Fruit fly (Drosophila melanogaster) whole organism, prepupa: ENCODE results near the gene Pdi.
A peak's percentile ranks its signal among the peaks of the same experiment; 100 is the strongest.

Experiments used
- CG10631 ChIP-seq: fragments of 200-800 bp; sonication (Bioruptor generic); optimal IDR thresholded peaks from 2 replicates; lab custom pipeline; 2016; ENCODE audit warnings: missing biosample characterization, missing genetic modification characterization
- CG11294 ChIP-seq: fragments of 200-800 bp; sonication (Bioruptor generic); IDR thresholded peaks from 2 replicates; pipeline ENCODE4 v1.3.6; 2022; ENCODE audit warnings: missing biosample characterization, missing genetic modification characterization
- CG11902 ChIP-seq: fragments of 200-800 bp; sonication (Bioruptor generic); optimal IDR thresholded peaks from 3 replicates; lab custom pipeline; 2016; ENCODE audit warnings: missing biosample characterization, missing genetic modification characterization
- CG15336 ChIP-seq: fragments of 200-800 bp; sonication (Bioruptor generic); IDR thresholded peaks from 2 replicates; pipeline ENCODE4 v1.3.6; 2022; ENCODE audit warnings: missing biosample characterization, missing genetic modification characterization
- CG16779 ChIP-seq: fragments of 200-800 bp; sonication (Bioruptor generic); optimal IDR thresholded peaks from 3 replicates; lab custom pipeline; 2017; ENCODE audit warnings: missing biosample characterization, mild to moderate bottlenecking, missing genetic modification characterization
- CG3032 ChIP-seq: fragments of 200-800 bp; optimal IDR thresholded peaks from 2 replicates; lab custom pipeline; 2019; ENCODE audit warnings: missing biosample characterization, mild to moderate bottlenecking, missing genetic modification characterization, moderate library complexity
- CG32006 ChIP-seq: fragments of 200-800 bp; sonication (Bioruptor generic); optimal IDR thresholded peaks from 3 replicates; lab custom pipeline; 2017; ENCODE audit warnings: missing biosample characterization, mild to moderate bottlenecking, missing genetic modification characterization
- CG34406 ChIP-seq: fragments of 200-800 bp; sonication (Bioruptor generic); optimal IDR thresholded peaks from 3 replicates; lab custom pipeline; 2016; ENCODE audit warnings: missing biosample characterization, missing genetic modification characterization
- CG3919 ChIP-seq: fragments of 200-800 bp; sonication (Bioruptor generic); optimal IDR thresholded peaks from 3 replicates; lab custom pipeline; 2016; ENCODE audit warnings: missing biosample characterization, missing genetic modification characterization
- CG4318 ChIP-seq: fragments of 200-800 bp; sonication (Bioruptor generic); optimal IDR thresholded peaks from 3 replicates; lab custom pipeline; 2017; ENCODE audit warnings: missing biosample characterization, mild to moderate bottlenecking, missing genetic modification characterization
- CG6163 ChIP-seq: fragments of 200-800 bp; sonication (Bioruptor generic); IDR thresholded peaks from 3 replicates; pipeline ENCODE4 v1.3.6; 2022; ENCODE audit warnings: missing biosample characterization, missing genetic modification characterization
- CG6792 ChIP-seq: fragments of 200-800 bp; sonication (Bioruptor generic); optimal IDR thresholded peaks from 3 replicates; lab custom pipeline; 2016; ENCODE audit warnings: missing biosample characterization, missing genetic modification characterization
- CG6854 ChIP-seq: fragments of 200-800 bp; sonication (Bioruptor generic); optimal IDR thresholded peaks from 2 replicates; lab custom pipeline; 2017; ENCODE audit warnings: missing biosample characterization, mild to moderate bottlenecking, missing genetic modification characterization
- CG7368 ChIP-seq: fragments of 200-800 bp; sonication (Bioruptor generic); optimal IDR thresholded peaks from 3 replicates; lab custom pipeline; 2016; ENCODE audit warnings: missing biosample characterization, missing genetic modification characterization
- CG8319 ChIP-seq: fragments of 200-800 bp; sonication (Bioruptor generic); optimal IDR thresholded peaks from 3 replicates; lab custom pipeline; 2016; ENCODE audit warnings: missing biosample characterization, missing genetic modification characterization
- CG9139 ChIP-seq: fragments of 200-800 bp; sonication (Bioruptor generic); optimal IDR thresholded peaks from 3 replicates; lab custom pipeline; 2017; ENCODE audit warnings: missing biosample characterization, mild to moderate bottlenecking, missing genetic modification characterization
- Eip75B ChIP-seq: fragments of 200-800 bp; sonication (Bioruptor generic); optimal IDR thresholded peaks from 3 replicates; lab custom pipeline; 2016; ENCODE audit warnings: missing biosample characterization, missing genetic modification characterization
- Eip78C ChIP-seq: fragments of 200-800 bp; sonication (Bioruptor generic); peaks from one replicate; lab custom pipeline; 2016; ENCODE audit warnings: missing biosample characterization, missing genetic modification characterization
- Eip93F ChIP-seq: fragments of 200-800 bp; sonication (Bioruptor generic); optimal IDR thresholded peaks from 2 replicates; lab custom pipeline; 2016; ENCODE audit warnings: missing biosample characterization, mild to moderate bottlenecking, missing genetic modification characterization
- Ets21C ChIP-seq: fragments of 200-800 bp; sonication (Bioruptor generic); optimal IDR thresholded peaks from 3 replicates; lab custom pipeline; 2016; ENCODE audit warnings: missing biosample characterization, missing genetic modification characterization
- Ets96B ChIP-seq: fragments of 200-800 bp; optimal IDR thresholded peaks from 2 replicates; lab custom pipeline; 2019; ENCODE audit warnings: missing biosample characterization, mild to moderate bottlenecking, missing genetic modification characterization, moderate library complexity
- Gug ChIP-seq: fragments of 200-800 bp; sonication (Bioruptor generic); IDR thresholded peaks from 2 replicates; pipeline ENCODE4 v1.3.6; 2022; ENCODE audit warnings: missing biosample characterization, missing genetic modification characterization
- Hr38 ChIP-seq: sonication (Bioruptor generic); optimal IDR thresholded peaks from 2 replicates; lab custom pipeline; 2016; ENCODE audit warnings: missing biosample characterization, missing genetic modification characterization
- Hr4 ChIP-seq: fragments of 200-800 bp; sonication (Bioruptor generic); optimal IDR thresholded peaks from 3 replicates; lab custom pipeline; 2016; ENCODE audit warnings: missing biosample characterization, missing genetic modification characterization
- Lpt ChIP-seq: fragments of 200-800 bp; sonication (Bioruptor generic); optimal IDR thresholded peaks from 3 replicates; lab custom pipeline; 2016; ENCODE audit warnings: missing biosample characterization, missing genetic modification characterization
- OdsH ChIP-seq: fragments of 200-800 bp; sonication (Bioruptor generic); optimal IDR thresholded peaks from 3 replicates; lab custom pipeline; 2016; ENCODE audit warnings: missing biosample characterization, missing genetic modification characterization
- Smox ChIP-seq: fragments of 200-800 bp; sonication (Bioruptor generic); optimal IDR thresholded peaks from 3 replicates; lab custom pipeline; 2016; ENCODE audit warnings: missing biosample characterization, missing genetic modification characterization
- Sox102F ChIP-seq: fragments of 200-800 bp; sonication (Bioruptor generic); optimal IDR thresholded peaks from 2 replicates; lab custom pipeline; 2016; ENCODE audit warnings: missing biosample characterization, mild to moderate bottlenecking, missing genetic modification characterization
- Sox14 ChIP-seq: fragments of 200-800 bp; sonication (Bioruptor generic); optimal IDR thresholded peaks from 3 replicates; lab custom pipeline; 2016; ENCODE audit warnings: missing biosample characterization, missing genetic modification characterization
- Sox15 ChIP-seq: fragments of 200-800 bp; sonication (Bioruptor generic); optimal IDR thresholded peaks from 3 replicates; lab custom pipeline; 2016; ENCODE audit warnings: missing biosample characterization, missing genetic modification characterization
- cyc ChIP-seq: fragments of 200-800 bp; sonication (Bioruptor generic); optimal IDR thresholded peaks from 3 replicates; lab custom pipeline; 2016; ENCODE audit warnings: missing biosample characterization, missing genetic modification characterization
- dac ChIP-seq: fragments of 200-800 bp; sonication (Bioruptor generic); optimal IDR thresholded peaks from 2 replicates; lab custom pipeline; 2017; ENCODE audit warnings: missing biosample characterization, mild to moderate bottlenecking, missing genetic modification characterization
- dsx ChIP-seq: fragments of 200-800 bp; optimal IDR thresholded peaks from 3 replicates; lab custom pipeline; 2019; ENCODE audit warnings: missing biosample characterization, mild to moderate bottlenecking, missing genetic modification characterization, moderate library complexity; ENCODE audit not compliant: poor library complexity, severe bottlenecking
- eg ChIP-seq: fragments of 200-800 bp; sonication (Bioruptor generic); IDR thresholded peaks from 3 replicates; pipeline ENCODE4 v1.3.6; 2022; ENCODE audit warnings: missing biosample characterization, missing genetic modification characterization
- esn ChIP-seq: fragments of 200-800 bp; sonication (Bioruptor generic); optimal IDR thresholded peaks from 2 replicates; lab custom pipeline; 2016; ENCODE audit warnings: missing biosample characterization, mild to moderate bottlenecking, missing genetic modification characterization, moderate library complexity
- fd85E ChIP-seq: fragments of 200-800 bp; sonication (Bioruptor generic); optimal IDR thresholded peaks from 3 replicates; lab custom pipeline; 2016; ENCODE audit warnings: missing biosample characterization, missing genetic modification characterization
- fkh ChIP-seq: fragments of 200-800 bp; sonication (Bioruptor generic); optimal IDR thresholded peaks from 3 replicates; lab custom pipeline; 2017; ENCODE audit warnings: missing biosample characterization, mild to moderate bottlenecking, missing genetic modification characterization, moderate library complexity
- lz ChIP-seq: fragments of 200-800 bp; sonication (Bioruptor generic); optimal IDR thresholded peaks from 3 replicates; lab custom pipeline; 2016; ENCODE audit warnings: missing biosample characterization, missing genetic modification characterization
- net ChIP-seq: fragments of 200-800 bp; sonication (Bioruptor generic); optimal IDR thresholded peaks from 3 replicates; lab custom pipeline; 2016; ENCODE audit warnings: missing biosample characterization, missing genetic modification characterization
- pdm3 ChIP-seq: fragments of 200-800 bp; sonication (Bioruptor generic); optimal IDR thresholded peaks from 3 replicates; lab custom pipeline; 2016; ENCODE audit warnings: missing biosample characterization, missing genetic modification characterization
- salr ChIP-seq, 2 experiments: fragments of 200-800 bp; sonication (Bioruptor generic); optimal IDR thresholded peaks; 3 replicates each; lab custom pipeline; 2016 to 2018; ENCODE audit warnings: missing biosample characterization in 2 of 2, missing genetic modification characterization in 2 of 2, mild to moderate bottlenecking in 1 of 2
- spab ChIP-seq: fragments of 200-800 bp; sonication (Bioruptor generic); optimal IDR thresholded peaks from 2 replicates; lab custom pipeline; 2017; ENCODE audit warnings: missing biosample characterization, mild to moderate bottlenecking, missing genetic modification characterization, missing genetic modification reagents
- ss ChIP-seq, 2 experiments: fragments of 200-800 bp; sonication (Bioruptor generic); optimal IDR thresholded peaks; 2 replicates in 1 of 2; 3 replicates in 1 of 2; lab custom pipeline; 2017 to 2018; ENCODE audit warnings: mild to moderate bottlenecking in 2 of 2, missing biosample characterization in 2 of 2, missing genetic modification characterization in 2 of 2, moderate library complexity in 1 of 2
- topi ChIP-seq: fragments of 200-800 bp; sonication (Bioruptor generic); optimal IDR thresholded peaks from 3 replicates; lab custom pipeline; 2016; ENCODE audit warnings: missing biosample characterization, missing genetic modification characterization

Pdi gene

dm6 chr3L:15098659-15099512 is 43.8 kb downstream of the Pdi start (continued):
- TF ChIP-seq dsx (peak; percentile 74), Lpt (GFP tag; lab: Kevin White, UChicago) (peak; percentile 90), CG6854 (GFP tag; lab: Kevin White, UChicago) (peak; percentile 23), CG7368 (GFP tag; lab: Kevin White, UChicago) (peak; percentile 86), CG3032 (tag; lab: Kevin White, UChicago) (peak; percentile 88), fd85E (GFP tag; lab: Kevin White, UChicago) (peak; percentile 55), salr (GFP tag; optimal IDR thresholded peaks at IDR 0.05; lab: Kevin White, UChicago) (peak in 1 of 2 experiments; percentile 84), CG9139 (GFP tag; lab: Kevin White, UChicago) (peak; percentile 56), CG3919 (GFP tag; lab: Kevin White, UChicago) (peak; percentile 86), lz (GFP tag; lab: Kevin White, UChicago) (peak; percentile 52), CG10631 (GFP tag; lab: Kevin White, UChicago) (peak; percentile 86), net (GFP tag; lab: Kevin White, UChicago) (peak; percentile 71), Ets96B (tag; lab: Kevin White, UChicago) (peak; percentile 74), Sox15 (GFP tag; lab: Kevin White, UChicago) (no peak), CG16779 (tag; lab: Kevin White, UChicago) (peak; percentile 53), Ets21C (no peak), CG34406 (GFP tag; lab: Kevin White, UChicago) (peak; percentile 71), ss (GFP tag; optimal IDR thresholded peaks at IDR 0.05; lab: Kevin White, UChicago) (peak; percentile 23 to 51), Sox102F (GFP tag; lab: Kevin White, UChicago) (peak; percentile 3), CG11902 (GFP tag; lab: Kevin White, UChicago) (no peak), cyc (GFP tag; lab: Kevin White, UChicago) (peak; percentile 56), pdm3 (GFP tag; lab: Kevin White, UChicago) (peak; percentile 18), spab (GFP tag; lab: Kevin White, UChicago) (peak; percentile 77), CG4318 (GFP tag; lab: Kevin White, UChicago) (peak; percentile 74), CG6792 (GFP tag; lab: Kevin White, UChicago) (peak; percentile 69), CG11294 (GFP tag; lab: Robert Waterston, UW) (peak; percentile 67), Eip93F (no peak), CG8319 (peak; percentile 62), esn (GFP tag; lab: Kevin White, UChicago) (peak; percentile 64), Gug (GFP tag; lab: Robert Waterston, UW) (peak; percentile 90), dac (GFP tag; lab: Kevin White, UChicago) (peak; percentile 35), eg (GFP tag; lab: Robert Waterston, UW) (peak; percentile 94), CG32006 (GFP tag; lab: Kevin White, UChicago) (peak; percentile 86), CG6163 (no peak; the same call in 1 of the 3 replicates), Eip75B (GFP tag; lab: Kevin White, UChicago) (peak; percentile 81)

dm6 chr3L:15097878-15098520 is 44.6 kb downstream of the Pdi start, which contains the start of gene Ctps:
Gene Ctps, plus strand, starts transcription at chr3L:15097914.
- TF ChIP-seq eg (GFP tag; lab: Robert Waterston, UW) (no peak), Eip75B (GFP tag; lab: Kevin White, UChicago) (no peak), topi (GFP tag; lab: Kevin White, UChicago) (peak; percentile 18), pdm3 (GFP tag; lab: Kevin White, UChicago) (peak; percentile 6), Smox (GFP tag; lab: Kevin White, UChicago) (no peak), net (GFP tag; lab: Kevin White, UChicago) (no peak), CG15336 (GFP tag; lab: Robert Waterston, UW) (0 out of 2 replicates have a peak, but pooled peaks have one; percentile 18), Hr4 (GFP tag; lab: Kevin White, UChicago) (no peak), lz (GFP tag; lab: Kevin White, UChicago) (peak; percentile 30), spab (GFP tag; lab: Kevin White, UChicago) (no peak), Eip78C (peak; percentile 34), esn (GFP tag; lab: Kevin White, UChicago) (peak; percentile 37), CG11294 (GFP tag; lab: Robert Waterston, UW) (no peak), fkh (GFP tag; lab: Kevin White, UChicago) (peak; percentile 63), Hr38 (GFP tag; lab: Kevin White, UChicago) (no peak), CG6163 (no peak), Sox14 (GFP tag; lab: Kevin White, UChicago) (peak; percentile 8), CG10631 (GFP tag; lab: Kevin White, UChicago) (peak; percentile 29), OdsH (GFP tag; lab: Kevin White, UChicago) (no peak), CG6854 (GFP tag; lab: Kevin White, UChicago) (peak; percentile 18)
